Fruit fly (Drosophila melanogaster) whole organism, embryonic: ENCODE measurements around the gene Ir94a.
A peak's percentile ranks its signal among the peaks of the same experiment; 100 is the strongest.

Experiments
- Ada2b ChIP-seq: fragments of 200-800 bp; sonication (Bioruptor generic); IDR thresholded peaks from 2 replicates; pipeline ENCODE4 v1.3.6; 2022; ENCODE audit warnings: missing biosample characterization, missing genetic modification characterization
- CG10431 ChIP-seq: fragments of 200-800 bp; sonication (Bioruptor generic); optimal IDR thresholded peaks from 3 replicates; lab custom pipeline; 2018; ENCODE audit warnings: missing biosample characterization, mild to moderate bottlenecking, missing genetic modification characterization
- CG10543 ChIP-seq: fragments of 200-800 bp; sonication (Bioruptor generic); optimal IDR thresholded peaks from 3 replicates; lab custom pipeline; 2017; ENCODE audit warnings: missing biosample characterization, mild to moderate bottlenecking, missing genetic modification characterization, moderate library complexity
- CG11723 ChIP-seq: fragments of 200-800 bp; sonication (Bioruptor generic); optimal IDR thresholded peaks from 2 replicates; lab custom pipeline; 2017; ENCODE audit warnings: missing biosample characterization, mild to moderate bottlenecking, missing genetic modification characterization
- CG15479 ChIP-seq: fragments of 200-800 bp; sonication (Bioruptor generic); optimal IDR thresholded peaks from 3 replicates; lab custom pipeline; 2019; ENCODE audit warnings: missing biosample characterization, mild to moderate bottlenecking, missing genetic modification characterization, moderate library complexity
- CG18262 ChIP-seq: fragments of 200-800 bp; optimal IDR thresholded peaks from 3 replicates; lab custom pipeline; 2019; ENCODE audit warnings: missing biosample characterization, mild to moderate bottlenecking, missing genetic modification characterization, moderate library complexity
- CG2712 ChIP-seq: fragments of 200-800 bp; optimal IDR thresholded peaks from 3 replicates; lab custom pipeline; 2019; ENCODE audit warnings: missing biosample characterization, mild to moderate bottlenecking, missing genetic modification characterization, moderate library complexity
- CG3407 ChIP-seq: fragments of 200-800 bp; sonication (Bioruptor generic); optimal IDR thresholded peaks from 2 replicates; lab custom pipeline; 2018; ENCODE audit warnings: missing biosample characterization, mild to moderate bottlenecking, missing genetic modification characterization
- CG3995 ChIP-seq: fragments of 200-800 bp; sonication (Bioruptor generic); optimal IDR thresholded peaks from 3 replicates; lab custom pipeline; 2016; ENCODE audit warnings: missing biosample characterization, missing genetic modification characterization
- CG4328 ChIP-seq: fragments of 200-800 bp; sonication (Bioruptor generic); optimal IDR thresholded peaks from 3 replicates; lab custom pipeline; 2017; ENCODE audit warnings: missing biosample characterization, missing genetic modification reagents, missing genetic modification characterization
- CG4707 ChIP-seq: fragments of 200-800 bp; sonication (Bioruptor generic); optimal IDR thresholded peaks from 2 replicates; lab custom pipeline; 2018; ENCODE audit warnings: missing biosample characterization, mild to moderate bottlenecking, missing genetic modification characterization, moderate library complexity
- CG6765 ChIP-seq: fragments of 200-800 bp; sonication (Bioruptor generic); optimal IDR thresholded peaks from 3 replicates; lab custom pipeline; 2017; ENCODE audit warnings: missing biosample characterization, mild to moderate bottlenecking, missing genetic modification characterization
- CG8478 ChIP-seq: fragments of >200 bp; optimal IDR thresholded peaks from 2 replicates; lab custom pipeline; 2018
- CG9215 ChIP-seq: fragments of 200-800 bp; sonication (Bioruptor generic); IDR thresholded peaks from 2 replicates; pipeline ENCODE4 v1.3.6; 2022; ENCODE audit warnings: missing biosample characterization, missing genetic modification characterization
- CG9609 ChIP-seq: fragments of 200-800 bp; sonication (Bioruptor generic); optimal IDR thresholded peaks from 3 replicates; lab custom pipeline; 2016; ENCODE audit warnings: missing biosample characterization, missing genetic modification characterization
- CG9817 ChIP-seq: fragments of 200-800 bp; sonication (Bioruptor generic); optimal IDR thresholded peaks from 2 replicates; lab custom pipeline; 2018; ENCODE audit warnings: missing biosample characterization, mild to moderate bottlenecking, missing genetic modification characterization, moderate library complexity
- CrebB ChIP-seq: fragments of 200-800 bp; sonication (Bioruptor generic); optimal IDR thresholded peaks from 3 replicates; lab custom pipeline; 2018; ENCODE audit warnings: missing biosample characterization, mild to moderate bottlenecking, missing genetic modification characterization
- Dfd ChIP-seq, 2 experiments: fragments of >200 bp; optimal IDR thresholded peaks; 2 replicates each; lab custom pipeline; 2017; ENCODE audit warnings: missing biosample characterization in 2 of 2, missing genetic modification characterization in 2 of 2
- Dip2 ChIP-seq: fragments of 200-800 bp; sonication (Bioruptor generic); IDR thresholded peaks from 2 replicates; pipeline ENCODE4 v1.3.6; 2022; ENCODE audit warnings: missing biosample characterization, missing genetic modification characterization
- Dip3 ChIP-seq: fragments of 200-800 bp; sonication (Bioruptor generic); optimal IDR thresholded peaks from 3 replicates; lab custom pipeline; 2016; ENCODE audit warnings: missing biosample characterization, missing genetic modification characterization
- E2f1 ChIP-seq: fragments of 200-800 bp; sonication (Bioruptor generic); IDR thresholded peaks from 2 replicates; pipeline ENCODE4 v1.3.6; 2022; ENCODE audit warnings: missing biosample characterization, missing genetic modification characterization
- E2f2 ChIP-seq: fragments of 200-800 bp; sonication (Bioruptor generic); IDR thresholded peaks from 2 replicates; pipeline ENCODE4 v1.3.6; 2022; ENCODE audit warnings: missing biosample characterization, missing genetic modification characterization
- H2.0 ChIP-seq: fragments of 200-800 bp; sonication (Bioruptor generic); IDR thresholded peaks from 2 replicates; pipeline ENCODE4 v1.3.6; 2022; ENCODE audit warnings: missing biosample characterization, missing genetic modification characterization
- HLH3B ChIP-seq: fragments of 200-800 bp; sonication (Bioruptor generic); IDR thresholded peaks from 2 replicates; pipeline ENCODE4 v1.3.6; 2022; ENCODE audit warnings: missing biosample characterization, missing genetic modification characterization
- Hey ChIP-seq: fragments of 200-800 bp; sonication (Bioruptor generic); optimal IDR thresholded peaks from 3 replicates; lab custom pipeline; 2018; ENCODE audit warnings: missing biosample characterization, mild to moderate bottlenecking, missing genetic modification characterization
- MESR4 ChIP-seq: fragments of 200-800 bp; sonication (Bioruptor generic); optimal IDR thresholded peaks from 2 replicates; lab custom pipeline; 2018; ENCODE audit warnings: missing biosample characterization, mild to moderate bottlenecking, missing genetic modification characterization, moderate library complexity
- Max ChIP-seq: fragments of 200-800 bp; sonication (Bioruptor generic); optimal IDR thresholded peaks from 2 replicates; lab custom pipeline; 2016; ENCODE audit warnings: missing biosample characterization, mild to moderate bottlenecking, missing genetic modification characterization
- Med ChIP-seq: fragments of 200-800 bp; sonication (Bioruptor generic); peaks from one replicate; lab custom pipeline; 2016; ENCODE audit warnings: missing biosample characterization, missing genetic modification characterization, mild to moderate bottlenecking, inconsistent platforms, moderate library complexity
- Neu2 ChIP-seq: fragments of 200-800 bp; sonication (Bioruptor generic); optimal IDR thresholded peaks from 3 replicates; lab custom pipeline; 2016; ENCODE audit warnings: missing biosample characterization, missing genetic modification characterization, borderline replicate concordance
- Tbp ChIP-seq: fragments of >200 bp; optimal IDR thresholded peaks from 2 replicates; lab custom pipeline; 2018; ENCODE audit warnings: missing biosample characterization, missing genetic modification characterization
- ase ChIP-seq: fragments of 200-800 bp; sonication (Bioruptor generic); IDR thresholded peaks from 3 replicates; pipeline ENCODE4 v1.3.6; 2022; ENCODE audit warnings: missing biosample characterization, missing genetic modification characterization
- az2 ChIP-seq: fragments of 200-800 bp; sonication (Bioruptor generic); optimal IDR thresholded peaks from 3 replicates; lab custom pipeline; 2016; ENCODE audit warnings: missing biosample characterization, missing genetic modification characterization
- chm ChIP-seq: fragments of 200-800 bp; sonication (Bioruptor generic); IDR thresholded peaks from 2 replicates; pipeline ENCODE4 v1.3.6; 2022; ENCODE audit warnings: missing biosample characterization, missing genetic modification characterization
- croc ChIP-seq: fragments of 200-800 bp; sonication (Bioruptor generic); conservative IDR thresholded peaks from 3 replicates; pipeline ENCODE4 v1.3.6; 2022; ENCODE audit warnings: missing biosample characterization, missing genetic modification characterization
- crol ChIP-seq: fragments of 200-800 bp; sonication (Bioruptor generic); IDR thresholded peaks from 2 replicates; pipeline ENCODE4 v1.3.6; 2022; ENCODE audit warnings: missing biosample characterization, missing genetic modification characterization
- dan ChIP-seq: fragments of 200-800 bp; sonication (Bioruptor generic); IDR thresholded peaks from 2 replicates; pipeline ENCODE4 v1.3.6; 2022; ENCODE audit warnings: missing biosample characterization, missing genetic modification characterization
- dmrt99B ChIP-seq: fragments of 200-800 bp; sonication (Bioruptor generic); optimal IDR thresholded peaks from 2 replicates; lab custom pipeline; 2018; ENCODE audit warnings: missing biosample characterization, mild to moderate bottlenecking, missing genetic modification characterization, moderate library complexity
- eve ChIP-seq, 2 experiments: fragments of >200 bp; optimal IDR thresholded peaks; 2 replicates each; lab custom pipeline; 2017; ENCODE audit warnings: missing biosample characterization in 2 of 2, missing genetic modification characterization in 2 of 2
- gce ChIP-seq: fragments of 200-800 bp; sonication (Bioruptor generic); IDR thresholded peaks from 3 replicates; pipeline ENCODE4 v1.3.6; 2022; ENCODE audit warnings: missing biosample characterization, missing genetic modification characterization
- hbn ChIP-seq: fragments of 200-800 bp; sonication (Bioruptor generic); IDR thresholded peaks from 2 replicates; pipeline ENCODE4 v1.3.6; 2022; ENCODE audit warnings: missing biosample characterization, missing genetic modification characterization; ENCODE audit not compliant: partially characterized antibody
- ind ChIP-seq: fragments of 200-800 bp; sonication (Bioruptor generic); optimal IDR thresholded peaks from 3 replicates; lab custom pipeline; 2016; ENCODE audit warnings: missing biosample characterization, missing genetic modification characterization
- lbe ChIP-seq: fragments of 200-800 bp; sonication (Bioruptor generic); optimal IDR thresholded peaks from 2 replicates; lab custom pipeline; 2016; ENCODE audit warnings: missing biosample characterization, mild to moderate bottlenecking, missing genetic modification characterization
- lov ChIP-seq, 2 experiments: fragments of 200-800 bp in 1 of 2; fragments of >200 bp in 1 of 2; sonication (Bioruptor generic) in 1 of 2; IDR thresholded peaks in 1 of 2; optimal IDR thresholded peaks in 1 of 2; 2 replicates in 1 of 2; 3 replicates in 1 of 2; pipeline versions ENCODE4 v1.3.6 to Lab custom; 2017 to 2022; ENCODE audit warnings: missing biosample characterization in 1 of 2, missing genetic modification characterization in 1 of 2
- maf-S ChIP-seq: fragments of 200-800 bp; sonication (Bioruptor generic); optimal IDR thresholded peaks from 2 replicates; lab custom pipeline; 2016; ENCODE audit warnings: missing biosample characterization, missing genetic modification characterization
- mld ChIP-seq: fragments of 200-800 bp; sonication (Bioruptor generic); IDR thresholded peaks from 3 replicates; pipeline ENCODE4 v1.3.6; 2022; ENCODE audit warnings: missing biosample characterization, missing genetic modification characterization; ENCODE audit not compliant: partially characterized antibody
- nom ChIP-seq: fragments of 200-800 bp; sonication (Bioruptor generic); optimal IDR thresholded peaks from 2 replicates; lab custom pipeline; 2017; ENCODE audit warnings: missing biosample characterization, missing genetic modification characterization, mild to moderate bottlenecking, moderate library complexity, missing genetic modification reagents
- oc ChIP-seq: fragments of 200-800 bp; sonication (Bioruptor generic); optimal IDR thresholded peaks from 2 replicates; lab custom pipeline; 2018; ENCODE audit warnings: missing biosample characterization, mild to moderate bottlenecking, missing genetic modification characterization, moderate library complexity
- peb ChIP-seq: fragments of 200-800 bp; sonication (Bioruptor generic); IDR thresholded peaks from 2 replicates; pipeline ENCODE4 v1.3.6; 2022; ENCODE audit warnings: missing biosample characterization, missing genetic modification characterization
- sd ChIP-seq: fragments of 200-800 bp; sonication (Bioruptor generic); optimal IDR thresholded peaks from 3 replicates; lab custom pipeline; 2018; ENCODE audit warnings: missing biosample characterization, mild to moderate bottlenecking, missing genetic modification characterization, moderate library complexity
- sens-2 ChIP-seq: fragments of 200-800 bp; sonication (Bioruptor generic); IDR thresholded peaks from 2 replicates; pipeline ENCODE4 v1.3.6; 2022; ENCODE audit warnings: missing biosample characterization, missing genetic modification characterization
- tll ChIP-seq, 2 experiments: fragments of 200-800 bp in 1 of 2; fragments of >200 bp in 1 of 2; sonication (Bioruptor generic) in 1 of 2; optimal IDR thresholded peaks; 2 replicates each; lab custom pipeline; 2017 to 2019; ENCODE audit warnings: missing biosample characterization in 2 of 2, missing genetic modification characterization in 2 of 2, mild to moderate bottlenecking in 1 of 2, moderate library complexity in 1 of 2
- zen ChIP-seq: fragments of 200-800 bp; sonication (Bioruptor generic); optimal IDR thresholded peaks from 3 replicates; lab custom pipeline; 2018; ENCODE audit warnings: missing biosample characterization, mild to moderate bottlenecking, missing genetic modification characterization, moderate library complexity

Ir94a gene

dm6 chr3R:22134462-22134861 is 21.2 kb downstream of the Ir94a start:
- no peak for TF ChIP-seq CrebB
- peak; percentile 27 for TF ChIP-seq CG10431 (GFP tag; lab: Kevin White, UChicago)
- no peak for TF ChIP-seq lov (optimal IDR thresholded peaks at IDR 0.05; lab: Kevin White, UChicago)
- TF ChIP-seq lov (GFP tag; IDR thresholded peaks at IDR 0.05; lab: Robert Waterston, UW): no peak
- no peak for TF ChIP-seq dmrt99B (tag; lab: Kevin White, UChicago)
- TF ChIP-seq ind (GFP tag; lab: Kevin White, UChicago): no peak
- TF ChIP-seq CG3995 (GFP tag; lab: Kevin White, UChicago): no peak
- TF ChIP-seq CG11723: no peak
- no peak for TF ChIP-seq Max
- TF ChIP-seq sd (tag; lab: Kevin White, UChicago): no peak
- TF ChIP-seq Tbp (GFP tag; lab: Kevin White, UChicago): no peak
- TF ChIP-seq nom (GFP tag; lab: Kevin White, UChicago): no peak
- no peak for TF ChIP-seq CG18262 (tag; lab: Kevin White, UChicago)
- peak; percentile 8 for TF ChIP-seq CG15479
- TF ChIP-seq mld (GFP tag; lab: Robert Waterston, UW): no peak
- no peak for TF ChIP-seq dan (GFP tag; lab: Robert Waterston, UW)
- no peak for TF ChIP-seq croc (GFP tag; lab: Robert Waterston, UW)
- peak; percentile 70 for TF ChIP-seq Neu2
- TF ChIP-seq chm: peak; percentile 46; the same call in 1 of the 2 replicates
- TF ChIP-seq Dfd (GFP tag; optimal IDR thresholded peaks at IDR 0.05; lab: Kevin White, UChicago): no peak
- no peak for TF ChIP-seq gce (GFP tag; lab: Robert Waterston, UW)
- TF ChIP-seq hbn (GFP tag; lab: Robert Waterston, UW): no peak
- no peak for TF ChIP-seq Dip3 (GFP tag; lab: Kevin White, UChicago)
- TF ChIP-seq CG9215 (GFP tag; lab: Robert Waterston, UW): no peak
- TF ChIP-seq Med (GFP tag; lab: Kevin White, UChicago): no peak
- TF ChIP-seq ase: no peak
- TF ChIP-seq CG4328 (GFP tag; lab: Kevin White, UChicago): no peak
- TF ChIP-seq CG8478: no peak
- peak; percentile 37 for TF ChIP-seq zen (tag; lab: Kevin White, UChicago)
- no peak for TF ChIP-seq H2.0 (GFP tag; lab: Robert Waterston, UW)
- TF ChIP-seq lbe (GFP tag; lab: Kevin White, UChicago): no peak
- no peak for TF ChIP-seq maf-S (GFP tag; lab: Kevin White, UChicago)
- no peak for TF ChIP-seq CG9609
- no peak for TF ChIP-seq CG4707
- no peak for TF ChIP-seq Dip2 (GFP tag; lab: Robert Waterston, UW)
- no peak for TF ChIP-seq crol (GFP tag; lab: Robert Waterston, UW)
- TF ChIP-seq CG10543 (GFP tag; lab: Kevin White, UChicago): no peak
- no peak for TF ChIP-seq CG3407 (GFP tag; lab: Kevin White, UChicago)
- no peak for TF ChIP-seq CG9817 (tag; lab: Kevin White, UChicago)
- TF ChIP-seq HLH3B: no peak
- TF ChIP-seq oc (tag; lab: Kevin White, UChicago): peak; percentile 42
- no peak for TF ChIP-seq CG6765 (GFP tag; lab: Kevin White, UChicago)
- no peak for TF ChIP-seq peb (GFP tag; lab: Robert Waterston, UW)
- no peak for TF ChIP-seq eve (GFP tag; optimal IDR thresholded peaks at IDR 0.05; lab: Kevin White, UChicago)
- no peak for TF ChIP-seq Hey (tag; lab: Kevin White, UChicago)
- no peak for TF ChIP-seq az2 (GFP tag; lab: Kevin White, UChicago)
- TF ChIP-seq CG2712: no peak
- TF ChIP-seq MESR4 (GFP tag; lab: Kevin White, UChicago): no peak
- no peak for TF ChIP-seq E2f1 (GFP tag; lab: Robert Waterston, UW)
- no peak for TF ChIP-seq Ada2b (GFP tag; lab: Robert Waterston, UW)
- TF ChIP-seq sens-2 (GFP tag; lab: Robert Waterston, UW): no peak
- TF ChIP-seq E2f2 (GFP tag; lab: Robert Waterston, UW): no peak
- TF ChIP-seq tll (GFP tag; optimal IDR thresholded peaks at IDR 0.05; lab: Kevin White, UChicago): peak in 1 of 2 experiments; percentile 27
